Worm (Caenorhabditis elegans): ENCODE results near the gene aexr-1.

aexr-1 gene

ce11 chrX:6617622-6618021 is 17.5 kb downstream of the aexr-1 start:
- TF ChIP-seq ets-7 (tag; optimal IDR thresholded peaks at IDR 0.05) (no peak), sea-1 (GFP tag; conservative IDR thresholded peaks at IDR 0.05) (0 out of 2 replicates have a peak, but pooled peaks have one; percentile 57)

ce11 chrX:6613537-6613936 is 21.5 kb downstream of the aexr-1 start:
- TF ChIP-seq tbx-11 (GFP tag; IDR thresholded peaks at IDR 0.05) (no peak), ceh-36 (tag; optimal IDR thresholded peaks at IDR 0.05) (no peak), flt-1 (GFP tag; IDR thresholded peaks at IDR 0.05) (no peak), F13C5.2 (tag; optimal IDR thresholded peaks at IDR 0.05) (no peak), ceh-13 (GFP tag; optimal IDR thresholded peaks at IDR 0.05) (no peak), B0310.2 (tag; optimal IDR thresholded peaks at IDR 0.05) (no peak)

- TF ChIP-seq scrt-1 (GFP tag; IDR thresholded peaks at IDR 0.05) = no peak
- no peak for TF ChIP-seq ama-1 (optimal IDR thresholded peaks at IDR 0.05)
- TF ChIP-seq aly-1 (tag; optimal IDR thresholded peaks at IDR 0.05) = no peak
- no peak for TF ChIP-seq pes-1 (GFP tag; IDR thresholded peaks at IDR 0.05)
- no peak for TF ChIP-seq tbx-37 (GFP tag; conservative IDR thresholded peaks at IDR 0.05)
- no peak for TF ChIP-seq ets-7 (tag; optimal IDR thresholded peaks at IDR 0.05)
- no peak for TF ChIP-seq hmg-4 (GFP tag; optimal IDR thresholded peaks at IDR 0.05)
- no peak for TF ChIP-seq flt-1 (GFP tag; IDR thresholded peaks at IDR 0.05)
- TF ChIP-seq ceh-36 (tag; optimal IDR thresholded peaks at IDR 0.05) = no peak
Measured at ce11 chrX:6609717-6610116, 25.4 kb downstream of the aexr-1 start, which contains the start of gene C25B8.8. Gene C25B8.8, plus strand, starts transcription at chrX:6610017.

ce11 chrX:6609251-6609650 is 25.8 kb downstream of the aexr-1 start:
- no peak for TF ChIP-seq B0310.2 (tag; optimal IDR thresholded peaks at IDR 0.05)
- no peak for TF ChIP-seq tbx-37 (GFP tag; conservative IDR thresholded peaks at IDR 0.05)
- TF ChIP-seq hmg-4 (GFP tag; optimal IDR thresholded peaks at IDR 0.05) = no peak
- TF ChIP-seq flt-1 (GFP tag; IDR thresholded peaks at IDR 0.05) = no peak
- no peak for TF ChIP-seq ceh-36 (tag; optimal IDR thresholded peaks at IDR 0.05)

ce11 chrX:6607599-6607998 is 27.5 kb downstream of the aexr-1 start:
- TF ChIP-seq tra-4 (tag; optimal IDR thresholded peaks at IDR 0.05) = no peak
- TF ChIP-seq tbx-37 (GFP tag; conservative IDR thresholded peaks at IDR 0.05) = no peak
- no peak for TF ChIP-seq scrt-1 (GFP tag; IDR thresholded peaks at IDR 0.05)

ce11 chrX:6606991-6607390 is 28.1 kb downstream of the aexr-1 start, which contains the start of gene cpr-6:
Gene cpr-6, plus strand, starts transcription at chrX:6607207.
- no peak for TF ChIP-seq F13C5.2 (tag; optimal IDR thresholded peaks at IDR 0.05)
- no peak for TF ChIP-seq pes-1 (GFP tag; IDR thresholded peaks at IDR 0.05)
- no peak for TF ChIP-seq tbx-11 (GFP tag; IDR thresholded peaks at IDR 0.05)
- TF ChIP-seq sea-1 (GFP tag; conservative IDR thresholded peaks at IDR 0.05) = no peak
- TF ChIP-seq ceh-36 (tag; optimal IDR thresholded peaks at IDR 0.05) = no peak
- no peak for TF ChIP-seq tra-4 (tag; optimal IDR thresholded peaks at IDR 0.05)
- TF ChIP-seq tbx-37 (GFP tag; conservative IDR thresholded peaks at IDR 0.05) = no peak
- TF ChIP-seq ets-7 (tag; optimal IDR thresholded peaks at IDR 0.05) = no peak
- no peak for TF ChIP-seq B0310.2 (tag; optimal IDR thresholded peaks at IDR 0.05)
- TF ChIP-seq hmbx-1 (tag; optimal IDR thresholded peaks at IDR 0.05) = no peak
- no peak for TF ChIP-seq hmg-4 (GFP tag; optimal IDR thresholded peaks at IDR 0.05)
- no peak for TF ChIP-seq scrt-1 (GFP tag; IDR thresholded peaks at IDR 0.05)
- TF ChIP-seq ceh-13 (GFP tag; optimal IDR thresholded peaks at IDR 0.05) = no peak
- no peak for TF ChIP-seq aly-1 (tag; optimal IDR thresholded peaks at IDR 0.05)
- TF ChIP-seq ama-1 (optimal IDR thresholded peaks at IDR 0.05) = no peak

ce11 chrX:6603098-6603497 is 32.0 kb downstream of the aexr-1 start, which contains the start of gene F23G4.1:
Gene F23G4.1, minus strand, starts transcription at chrX:6603198.
- no peak for TF ChIP-seq tra-4 (tag; optimal IDR thresholded peaks at IDR 0.05)
- no peak for TF ChIP-seq sea-1 (GFP tag; conservative IDR thresholded peaks at IDR 0.05)
- TF ChIP-seq ceh-13 (GFP tag; optimal IDR thresholded peaks at IDR 0.05) = no peak
- TF ChIP-seq ets-7 (tag; optimal IDR thresholded peaks at IDR 0.05) = no peak
- TF ChIP-seq flt-1 (GFP tag; IDR thresholded peaks at IDR 0.05) = no peak
- no peak for TF ChIP-seq F13C5.2 (tag; optimal IDR thresholded peaks at IDR 0.05)
- no peak for TF ChIP-seq tbx-37 (GFP tag; conservative IDR thresholded peaks at IDR 0.05)
- TF ChIP-seq hmbx-1 (tag; optimal IDR thresholded peaks at IDR 0.05) = no peak
- TF ChIP-seq hmg-4 (GFP tag; optimal IDR thresholded peaks at IDR 0.05) = no peak
- TF ChIP-seq tbx-11 (GFP tag; IDR thresholded peaks at IDR 0.05) = no peak
- TF ChIP-seq scrt-1 (GFP tag; IDR thresholded peaks at IDR 0.05) = no peak
- TF ChIP-seq B0310.2 (tag; optimal IDR thresholded peaks at IDR 0.05) = no peak
- no peak for TF ChIP-seq ceh-36 (tag; optimal IDR thresholded peaks at IDR 0.05)
- TF ChIP-seq ama-1 (optimal IDR thresholded peaks at IDR 0.05) = no peak
- TF ChIP-seq aly-1 (tag; optimal IDR thresholded peaks at IDR 0.05) = no peak
- TF ChIP-seq hnd-1 (tag; optimal IDR thresholded peaks at IDR 0.05) = no peak
- TF ChIP-seq pes-1 (GFP tag; IDR thresholded peaks at IDR 0.05) = no peak

- TF ChIP-seq sea-1 (GFP tag; conservative IDR thresholded peaks at IDR 0.05) (no peak), B0310.2 (tag; optimal IDR thresholded peaks at IDR 0.05) (no peak), F13C5.2 (tag; optimal IDR thresholded peaks at IDR 0.05) (no peak), flt-1 (GFP tag; IDR thresholded peaks at IDR 0.05) (no peak), hmg-4 (GFP tag; optimal IDR thresholded peaks at IDR 0.05) (no peak), hmbx-1 (tag; optimal IDR thresholded peaks at IDR 0.05) (no peak), scrt-1 (GFP tag; IDR thresholded peaks at IDR 0.05) (no peak), ets-7 (tag; optimal IDR thresholded peaks at IDR 0.05) (no peak), ama-1 (optimal IDR thresholded peaks at IDR 0.05) (no peak), tbx-37 (GFP tag; conservative IDR thresholded peaks at IDR 0.05) (no peak), aly-1 (tag; optimal IDR thresholded peaks at IDR 0.05) (no peak), pes-1 (GFP tag; IDR thresholded peaks at IDR 0.05) (no peak), ceh-13 (GFP tag; optimal IDR thresholded peaks at IDR 0.05) (no peak)
Measured at ce11 chrX:6601967-6602366, 33.1 kb downstream of the aexr-1 start.
